Worm (Caenorhabditis elegans): ENCODE data around the gene B0280.17.
A peak's percentile ranks its signal among the peaks of the same experiment; 100 is the strongest.

B0280.17 gene

DNA sequence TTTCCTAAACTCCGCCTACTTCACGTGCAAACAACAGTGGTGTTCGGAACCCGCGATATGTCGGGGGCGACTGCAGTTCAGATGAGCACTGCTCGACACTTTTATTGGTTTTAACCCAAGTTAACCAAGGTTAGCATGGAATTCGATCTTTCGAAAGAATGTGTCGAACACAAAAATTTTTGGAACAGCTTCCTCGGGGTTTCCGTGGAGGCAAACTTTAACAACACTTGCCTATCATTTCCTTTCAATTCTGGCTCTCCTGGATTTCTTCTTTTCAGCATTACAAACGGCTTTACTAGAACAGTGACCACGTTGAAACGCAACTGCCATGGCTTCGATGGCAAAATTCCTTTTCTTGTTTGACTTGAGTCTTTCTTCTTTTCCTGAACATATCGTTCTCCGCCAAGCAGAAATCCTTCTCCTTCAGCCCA is 5.4 kb upstream of the B0280.17 start (continued):
- TF ChIP-seq grh-1 (GFP tag; IDR thresholded peaks at IDR 0.05), result 0 out of 2 replicates have a peak, but pooled peaks have one; percentile 31
- no peak for TF ChIP-seq unc-30 (tag; optimal IDR thresholded peaks at IDR 0.05)
- peak; percentile 74 for TF ChIP-seq nhr-71 (tag; optimal IDR thresholded peaks at IDR 0.05)
- TF ChIP-seq lin-35 (GFP tag; optimal IDR thresholded peaks at IDR 0.05), result peak in 1 of 2 experiments; percentile 73
- TF ChIP-seq nhr-12 (tag; optimal IDR thresholded peaks at IDR 0.05), result no peak
- peak; percentile 42 for TF ChIP-seq nhr-20 (tag; optimal IDR thresholded peaks at IDR 0.05)
- peak; percentile 42 for TF ChIP-seq nhr-47 (tag; optimal IDR thresholded peaks at IDR 0.05)
- no peak for TF ChIP-seq F16B12.6 (tag; optimal IDR thresholded peaks at IDR 0.05)
- TF ChIP-seq rnt-1 (tag; optimal IDR thresholded peaks at IDR 0.05), result peak; percentile 55
- no peak for TF ChIP-seq tbx-2 (tag; optimal IDR thresholded peaks at IDR 0.05)
- TF ChIP-seq jun-1 (tag; optimal IDR thresholded peaks at IDR 0.05), result peak; percentile 28
- no peak for TF ChIP-seq nhr-76 (tag; optimal IDR thresholded peaks at IDR 0.05)
- TF ChIP-seq unc-130 (tag; optimal IDR thresholded peaks at IDR 0.05), result no peak
- TF ChIP-seq mab-9 (GFP tag; IDR thresholded peaks at IDR 0.05), result no peak
- TF ChIP-seq snpc-4 (tag; optimal IDR thresholded peaks at IDR 0.05), result peak; percentile 97
- peak in 1 of 3 experiments; percentile 23 for TF ChIP-seq dpl-1 (GFP tag; optimal IDR thresholded peaks at IDR 0.05)
- no peak for TF ChIP-seq zip-4 (GFP tag; optimal IDR thresholded peaks at IDR 0.05)
- TF ChIP-seq sox-4 (tag; optimal IDR thresholded peaks at IDR 0.05), result no peak
- TF ChIP-seq nhr-85 (tag), result peak; percentile 14

DNA sequence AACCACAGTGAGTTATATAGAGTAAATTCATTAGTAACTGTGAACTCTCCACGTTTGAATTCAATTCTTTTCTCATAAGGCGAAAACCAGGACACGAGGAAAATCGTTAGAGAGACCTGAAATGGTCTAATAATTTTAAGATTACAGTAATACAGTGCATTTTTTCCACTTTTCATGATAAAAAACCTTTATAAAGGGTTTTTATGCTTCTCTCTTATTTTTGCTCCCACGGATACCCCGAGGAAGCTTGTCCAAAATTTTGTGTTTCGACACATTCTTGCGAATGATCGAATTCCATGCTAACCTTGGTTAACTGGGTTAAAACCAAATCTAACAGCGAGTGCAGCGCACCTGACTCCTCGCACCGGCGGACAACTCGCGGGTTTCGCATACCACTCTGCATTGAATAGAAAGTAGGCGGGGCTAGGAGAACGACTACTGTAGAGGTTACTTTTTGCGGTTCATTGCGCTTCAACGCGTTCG is 4.4 kb upstream of the B0280.17 start:
- TF ChIP-seq sox-4 (tag; optimal IDR thresholded peaks at IDR 0.05) (no peak), nhr-237 (tag; optimal IDR thresholded peaks at IDR 0.05) (no peak), lin-35 (GFP tag; optimal IDR thresholded peaks at IDR 0.05) (peak; percentile 1 to 42), zip-4 (GFP tag; optimal IDR thresholded peaks at IDR 0.05) (no peak), efl-1 (optimal IDR thresholded peaks at IDR 0.05) (peak; percentile 28 to 43), efl-1 (GFP tag; optimal IDR thresholded peaks at IDR 0.05 in 1 of 2) (peak in 1 of 2 experiments; percentile 62), rnt-1 (tag; optimal IDR thresholded peaks at IDR 0.05) (peak; percentile 66), fkh-10 (GFP tag; optimal IDR thresholded peaks at IDR 0.05) (no peak), nhr-20 (tag; optimal IDR thresholded peaks at IDR 0.05) (peak; percentile 57), swsn-7 (tag; optimal IDR thresholded peaks at IDR 0.05) (peak; percentile 39), F16B12.6 (tag; optimal IDR thresholded peaks at IDR 0.05) (no peak), fos-1 (tag; optimal IDR thresholded peaks at IDR 0.05) (no peak), mep-1 (tag; optimal IDR thresholded peaks at IDR 0.05) (no peak), ama-1 (optimal IDR thresholded peaks at IDR 0.05) (peak; percentile 43), snu-23 (GFP tag; optimal IDR thresholded peaks at IDR 0.05) (peak; percentile 66), pag-3 (tag; optimal IDR thresholded peaks at IDR 0.05; ENCODE audit: borderline replicate concordance, insufficient read depth) (no peak), ceh-8 (GFP tag; optimal IDR thresholded peaks at IDR 0.05) (no peak), ceh-88 (GFP tag; IDR thresholded peaks at IDR 0.05) (peak; percentile 41; the same call in 1 of the 2 replicates), nhr-47 (tag; optimal IDR thresholded peaks at IDR 0.05) (peak; percentile 70), nhr-19 (GFP tag; conservative IDR thresholded peaks at IDR 0.05) (peak; percentile 79), grh-1 (GFP tag; IDR thresholded peaks at IDR 0.05) (peak; percentile 67), elt-2 (tag; optimal IDR thresholded peaks at IDR 0.05) (peak; percentile 46), snpc-4 (tag; optimal IDR thresholded peaks at IDR 0.05) (peak; percentile 97), lin-13 (GFP tag; optimal IDR thresholded peaks at IDR 0.05) (no peak), unc-130 (tag; optimal IDR thresholded peaks at IDR 0.05) (no peak), mab-9 (GFP tag; IDR thresholded peaks at IDR 0.05) (no peak), xbp-1 (tag; optimal IDR thresholded peaks at IDR 0.05) (peak; percentile 23), dpl-1 (GFP tag; optimal IDR thresholded peaks at IDR 0.05) (no peak), nhr-71 (tag; optimal IDR thresholded peaks at IDR 0.05) (peak; percentile 75), ceh-82 (tag; optimal IDR thresholded peaks at IDR 0.05) (peak in 2 of 3 experiments; percentile 0 to 18), nhr-85 (tag) (peak; percentile 94), lin-14 (GFP tag; optimal IDR thresholded peaks at IDR 0.05) (peak; percentile 44), nhr-90 (tag; optimal IDR thresholded peaks at IDR 0.05; ENCODE audit: poor library complexity) (peak; percentile 83), lsy-2 (tag; optimal IDR thresholded peaks at IDR 0.05) (peak in 1 of 2 experiments; percentile 41)
